Worm (Caenorhabditis elegans): Measurements from ENCODE around the gene mpz-3.

ce11 chrII:6565077-6565476, at the start of gene mpz-3:
- TF ChIP-seq him-1 (tag; optimal IDR thresholded peaks at IDR 0.05) (no peak), dao-5 (tag; optimal IDR thresholded peaks at IDR 0.05) (no peak)
